Worm (Caenorhabditis elegans): Measurements from ENCODE around the gene C14C10.1.

The C14C10.1 gene

DNA sequence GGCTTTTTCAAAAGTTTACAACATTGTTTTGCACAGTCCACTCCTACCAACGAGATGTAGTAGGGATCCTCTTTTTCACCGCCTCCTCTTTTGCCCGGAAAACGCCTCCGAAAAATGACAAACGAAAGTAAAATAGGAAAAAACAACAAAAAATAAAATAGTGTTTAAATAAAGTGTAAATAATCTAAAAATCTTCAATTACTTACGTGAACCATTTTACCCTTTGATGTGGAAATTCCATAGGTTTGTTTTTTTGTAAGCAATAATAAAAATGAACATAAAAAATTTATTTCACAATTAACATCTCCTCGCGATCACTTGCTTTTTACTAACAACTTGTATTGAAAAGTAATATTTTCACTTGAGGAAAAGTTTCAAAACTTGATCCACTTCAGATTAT lies at the start of gene C14C10.1:
Gene C14C10.1 (plus strand): TSS at position 301 of the 400 bp plus-strand sequence.
- TF ChIP-seq sox-2 (GFP tag; IDR thresholded peaks at IDR 0.05), result no peak
- no peak for TF ChIP-seq ceh-18 (tag; optimal IDR thresholded peaks at IDR 0.05)
- no peak for TF ChIP-seq madf-2 (tag; optimal IDR thresholded peaks at IDR 0.05)
- TF ChIP-seq F13H6.1 (tag; optimal IDR thresholded peaks at IDR 0.05), result no peak
- TF ChIP-seq sox-4 (tag; optimal IDR thresholded peaks at IDR 0.05), result no peak
- TF ChIP-seq ceh-14 (tag; optimal IDR thresholded peaks at IDR 0.05), result no peak
- no peak for TF ChIP-seq che-1 (tag; optimal IDR thresholded peaks at IDR 0.05)
- TF ChIP-seq tbx-2 (tag; optimal IDR thresholded peaks at IDR 0.05), result no peak
- TF ChIP-seq hlh-15 (tag; optimal IDR thresholded peaks at IDR 0.05), result no peak
- no peak for TF ChIP-seq hlh-13 (GFP tag; optimal IDR thresholded peaks at IDR 0.05)
- no peak for TF ChIP-seq fkh-6 (tag; optimal IDR thresholded peaks at IDR 0.05)
- no peak for TF ChIP-seq ahr-1 (tag; optimal IDR thresholded peaks at IDR 0.05)
- TF ChIP-seq ceh-2 (tag; optimal IDR thresholded peaks at IDR 0.05), result no peak
- no peak for TF ChIP-seq elt-2 (tag; optimal IDR thresholded peaks at IDR 0.05)
- no peak for TF ChIP-seq pha-4 (tag; optimal IDR thresholded peaks at IDR 0.05)
- no peak for TF ChIP-seq hlh-8 (tag; optimal IDR thresholded peaks at IDR 0.05)
- TF ChIP-seq lim-6 (tag; optimal IDR thresholded peaks at IDR 0.05), result no peak
- TF ChIP-seq npax-4 (tag; optimal IDR thresholded peaks at IDR 0.05), result no peak

DNA sequence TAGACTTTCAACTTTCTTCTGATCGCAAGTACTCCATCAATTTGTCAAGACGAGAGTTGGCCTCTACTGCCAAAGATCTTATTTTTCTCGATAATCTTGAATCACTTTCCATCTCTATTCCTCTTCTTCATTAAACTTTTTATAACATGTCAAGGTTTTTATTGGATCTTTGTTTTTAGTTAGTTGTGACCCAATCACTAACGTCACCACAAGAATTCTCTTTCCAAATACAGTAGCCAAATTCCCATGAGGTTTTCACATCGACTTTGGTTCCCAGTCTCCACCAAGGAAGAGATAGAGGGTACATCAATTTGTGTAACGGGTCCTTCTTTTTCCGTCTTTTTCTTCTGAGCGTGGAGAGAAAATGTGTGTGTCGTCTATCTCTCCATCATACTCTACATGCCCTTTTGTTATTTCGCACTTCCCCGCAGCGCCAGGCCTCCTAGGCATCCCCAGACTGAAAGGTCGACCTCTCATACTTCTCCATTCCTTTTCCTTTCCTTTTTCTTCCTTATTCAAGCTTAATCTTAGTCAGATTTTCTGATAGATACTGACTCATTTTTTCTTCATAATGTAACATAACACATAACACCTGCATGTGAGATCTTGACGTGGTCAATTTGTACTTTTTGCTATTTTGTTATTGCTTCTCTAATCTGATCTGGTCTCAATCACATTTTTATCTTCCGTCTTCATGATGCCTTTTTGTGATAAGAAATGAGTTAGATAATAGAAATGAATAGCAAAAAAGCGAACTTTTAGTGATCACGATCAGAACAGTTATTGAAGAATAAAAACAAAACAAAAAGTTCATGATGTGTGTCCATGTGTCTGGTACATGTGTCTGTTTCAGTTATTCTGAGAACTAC lies 48.9 kb upstream of the C14C10.1 start:
- TF ChIP-seq ref-2 (tag; optimal IDR thresholded peaks at IDR 0.05) (peak; percentile 36), ceh-30 (tag; optimal IDR thresholded peaks at IDR 0.05) (no peak), lim-6 (tag; optimal IDR thresholded peaks at IDR 0.05) (no peak), nfya-1 (tag; optimal IDR thresholded peaks at IDR 0.05) (no peak), ahr-1 (tag; optimal IDR thresholded peaks at IDR 0.05) (no peak)

DNA sequence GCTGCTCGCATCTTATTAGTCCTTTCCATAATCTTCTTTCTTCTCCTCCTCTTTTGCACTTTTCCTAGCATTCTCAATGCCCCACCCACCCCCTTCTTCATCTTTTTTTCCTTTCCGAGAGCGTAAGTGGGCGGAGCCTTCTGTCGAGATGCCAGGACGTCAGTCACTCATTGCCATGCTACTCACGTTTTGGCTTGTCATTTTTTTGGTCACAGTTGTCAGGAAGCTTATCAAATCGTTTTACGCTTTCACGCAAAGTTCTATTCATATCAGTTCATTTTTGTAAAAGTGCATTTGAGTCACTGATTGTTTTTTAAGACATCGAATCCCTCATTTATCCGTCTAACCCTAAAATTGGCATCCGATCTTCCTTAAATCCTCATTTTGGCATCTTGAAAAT lies 48.1 kb upstream of the C14C10.1 start:
- TF ChIP-seq ceh-14 (tag; optimal IDR thresholded peaks at IDR 0.05) (no peak), gmeb-2 (tag; optimal IDR thresholded peaks at IDR 0.05) (no peak), elt-2 (tag; optimal IDR thresholded peaks at IDR 0.05) (no peak), sox-2 (GFP tag; IDR thresholded peaks at IDR 0.05) (no peak), ama-1 (optimal IDR thresholded peaks at IDR 0.05) (no peak), elt-4 (tag; optimal IDR thresholded peaks at IDR 0.05) (no peak), fkh-10 (GFP tag; optimal IDR thresholded peaks at IDR 0.05) (no peak), ceh-18 (tag; optimal IDR thresholded peaks at IDR 0.05) (no peak)

DNA sequence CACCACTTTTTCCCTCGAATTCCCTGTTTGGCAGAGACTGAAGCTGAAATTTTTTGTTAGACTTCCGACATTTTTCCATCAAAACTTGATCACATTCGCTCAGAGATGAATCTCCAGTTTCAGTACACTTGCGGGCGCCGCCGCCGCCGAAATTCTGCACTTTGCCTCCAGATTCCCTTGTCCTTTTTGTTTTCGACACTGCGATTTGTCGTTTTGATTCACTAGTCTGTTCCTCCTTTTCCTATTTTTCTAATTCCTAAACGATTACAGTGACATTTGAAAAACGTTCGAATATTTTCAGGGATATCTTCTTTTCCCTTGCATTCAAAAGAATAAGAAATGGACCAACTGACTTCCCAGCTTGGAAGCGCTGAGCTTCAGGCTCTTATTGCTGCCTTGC lies 47.4 kb upstream of the C14C10.1 start, which contains the start of gene F45D3.2:
Gene F45D3.2 (plus strand): TSS at position 301 of the 400 bp plus-strand sequence.
- TF ChIP-seq pros-1 (tag; optimal IDR thresholded peaks at IDR 0.05) (no peak), nhr-11 (tag; optimal IDR thresholded peaks at IDR 0.05) (no peak), odd-2 (tag; optimal IDR thresholded peaks at IDR 0.05) (no peak), sox-4 (tag; optimal IDR thresholded peaks at IDR 0.05) (no peak), dmd-4 (tag; optimal IDR thresholded peaks at IDR 0.05; ENCODE audit: borderline replicate concordance) (no peak)

DNA sequence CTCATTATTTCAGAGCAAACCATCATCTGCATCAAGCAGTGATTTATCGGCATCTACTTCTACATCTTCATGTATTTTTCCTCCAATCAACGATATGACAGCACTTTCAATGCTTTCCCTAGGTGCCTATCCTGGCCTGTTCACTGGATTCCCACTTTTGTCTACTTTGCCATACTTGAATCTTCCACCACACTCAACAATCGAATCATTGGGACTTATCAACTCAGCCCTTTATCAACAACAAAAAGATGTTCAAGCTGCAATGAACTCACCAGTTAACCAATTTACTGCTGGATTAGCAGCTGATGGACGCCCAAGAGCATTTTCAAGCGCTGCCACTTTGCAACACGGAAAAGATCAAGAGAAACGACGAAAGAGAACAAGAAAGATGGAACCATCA lies 46.9 kb upstream of the C14C10.1 start:
- TF ChIP-seq unc-55 (GFP tag; optimal IDR thresholded peaks at IDR 0.05), result no peak
- TF ChIP-seq pha-2 (tag; optimal IDR thresholded peaks at IDR 0.05), result no peak
- TF ChIP-seq C38D4.7 (GFP tag; optimal IDR thresholded peaks at IDR 0.05), result no peak
- TF ChIP-seq hlh-30 (tag; optimal IDR thresholded peaks at IDR 0.05; ENCODE audit: insufficient read depth), result no peak
- no peak for TF ChIP-seq eyg-1 (tag; optimal IDR thresholded peaks at IDR 0.05)
- TF ChIP-seq ets-4 (tag; optimal IDR thresholded peaks at IDR 0.05), result no peak
- no peak for TF ChIP-seq ceh-34 (tag; optimal IDR thresholded peaks at IDR 0.05)
- TF ChIP-seq F13H6.1 (tag; optimal IDR thresholded peaks at IDR 0.05), result no peak
- TF ChIP-seq gmeb-2 (tag; optimal IDR thresholded peaks at IDR 0.05), result no peak
- no peak for TF ChIP-seq dve-1 (tag; optimal IDR thresholded peaks at IDR 0.05)
- no peak for TF ChIP-seq ceh-9 (tag; optimal IDR thresholded peaks at IDR 0.05)
- TF ChIP-seq elt-2 (tag; optimal IDR thresholded peaks at IDR 0.05), result no peak
- TF ChIP-seq T23F11.4 (GFP tag; optimal IDR thresholded peaks at IDR 0.05), result no peak
- no peak for TF ChIP-seq hlh-6 (tag; optimal IDR thresholded peaks at IDR 0.05)

Data from whole organism, late embryonic.